Worm (Caenorhabditis elegans): ENCODE results near the gene sdz-12.

sdz-12 gene

ce11 chrII:3684487-3685067, 47.0 kb downstream of the sdz-12 start:
- TF ChIP-seq cebp-1 (GFP tag; IDR thresholded peaks at IDR 0.05) (peak; percentile 95), cebp-1 (tag; optimal IDR thresholded peaks at IDR 0.05) (peak; percentile 99), nfyb-1 (GFP tag; IDR thresholded peaks at IDR 0.05) (0 out of 2 replicates have a peak, but pooled peaks have one; percentile 55), atf-7 (tag; optimal IDR thresholded peaks at IDR 0.05) (peak; percentile 64), repo-1 (tag; optimal IDR thresholded peaks at IDR 0.05) (no peak), nhr-80 (tag; optimal IDR thresholded peaks at IDR 0.05) (peak; percentile 4)

ce11 chrII:3682770-3683234, 48.8 kb downstream of the sdz-12 start, which contains the start of gene F19B10.1:
Gene F19B10.1, plus strand, starts transcription at chrII:3683184.
- peak; percentile 37 for TF ChIP-seq tbp1 (GFP tag; optimal IDR thresholded peaks at IDR 0.05)
- TF ChIP-seq nhr-80 (tag; optimal IDR thresholded peaks at IDR 0.05), result peak; percentile 61
- TF ChIP-seq K12H6.12 (tag; optimal IDR thresholded peaks at IDR 0.05), result no peak
- TF ChIP-seq mcd-1 (GFP tag; IDR thresholded peaks at IDR 0.05), result peak; percentile 66; the same call in 1 of the 2 replicates
- peak; percentile 33 for TF ChIP-seq efl-1 (GFP tag; optimal IDR thresholded peaks at IDR 0.05)
- no peak for TF ChIP-seq snpc-4 (GFP tag; optimal IDR thresholded peaks at IDR 0.05)
- TF ChIP-seq snpc-4 (tag; optimal IDR thresholded peaks at IDR 0.05), result peak in 1 of 4 experiments; percentile 62
- TF ChIP-seq dpl-1 (GFP tag; optimal IDR thresholded peaks at IDR 0.05), result peak; percentile 60
- 0 out of 2 replicates have a peak, but pooled peaks have one; percentile 31 for TF ChIP-seq Y53G8AR.9 (GFP tag; conservative IDR thresholded peaks at IDR 0.05)
- no peak for TF ChIP-seq egl-18 (GFP tag; IDR thresholded peaks at IDR 0.05)
- peak; percentile 18 for TF ChIP-seq F23B12.7 (tag; optimal IDR thresholded peaks at IDR 0.05; ENCODE audit: insufficient read depth)
- no peak for TF ChIP-seq nfya-2 (GFP tag; IDR thresholded peaks at IDR 0.05)
- TF ChIP-seq nfyb-1 (GFP tag; IDR thresholded peaks at IDR 0.05), result peak; percentile 71; the same call in 1 of the 2 replicates
- peak; percentile 66 for TF ChIP-seq attf-5 (GFP tag; optimal IDR thresholded peaks at IDR 0.05)
- TF ChIP-seq lin-35 (GFP tag; optimal IDR thresholded peaks at IDR 0.05), result peak in 1 of 3 experiments; percentile 92
- 0 out of 2 replicates have a peak, but pooled peaks have one; percentile 44 for TF ChIP-seq dox-1 (GFP tag; IDR thresholded peaks at IDR 0.05)
- TF ChIP-seq lir-1 (GFP tag; conservative IDR thresholded peaks at IDR 0.05), result no peak
- peak; percentile 80 for TF ChIP-seq lin-54 (GFP tag; optimal IDR thresholded peaks at IDR 0.05)

ce11 chrII:3681365-3682083, 50.1 kb downstream of the sdz-12 start, which contains the start of gene F19B10.10:
Gene F19B10.10, minus strand, starts transcription at chrII:3681415.
- no peak for TF ChIP-seq die-1 (tag; optimal IDR thresholded peaks at IDR 0.05)
- TF ChIP-seq lsl-1 (GFP tag; optimal IDR thresholded peaks at IDR 0.05), result no peak
- TF ChIP-seq bed-2 (GFP tag; IDR thresholded peaks at IDR 0.05), result no peak
- no peak for TF ChIP-seq F52B5.7 (tag; optimal IDR thresholded peaks at IDR 0.05)
- TF ChIP-seq sdz-38 (tag; optimal IDR thresholded peaks at IDR 0.05), result no peak
- no peak for TF ChIP-seq egl-44 (GFP tag; IDR thresholded peaks at IDR 0.05)
- no peak for TF ChIP-seq aptf-2 (GFP tag; conservative IDR thresholded peaks at IDR 0.05)
- TF ChIP-seq F55B11.4 (tag; optimal IDR thresholded peaks at IDR 0.05; ENCODE audit: borderline replicate concordance, insufficient read depth), result no peak
- TF ChIP-seq Y79H2A.3 (GFP tag; conservative IDR thresholded peaks at IDR 0.05), result no peak
- no peak for TF ChIP-seq lin-35 (GFP tag; optimal IDR thresholded peaks at IDR 0.05)
- no peak for TF ChIP-seq ccch-3 (GFP tag; optimal IDR thresholded peaks at IDR 0.05)
- no peak for TF ChIP-seq ekl-4 (GFP tag; IDR thresholded peaks at IDR 0.05)
- TF ChIP-seq T07F8.4 (tag; optimal IDR thresholded peaks at IDR 0.05), result no peak
- TF ChIP-seq pbrm-1 (GFP tag; IDR thresholded peaks at IDR 0.05), result no peak
- no peak for TF ChIP-seq mes-4 (tag; optimal IDR thresholded peaks at IDR 0.05)

Data from whole organism, young adult.